Fruit fly (Drosophila melanogaster): ENCODE data around the gene CG4935.

The CG4935 gene

DNA sequence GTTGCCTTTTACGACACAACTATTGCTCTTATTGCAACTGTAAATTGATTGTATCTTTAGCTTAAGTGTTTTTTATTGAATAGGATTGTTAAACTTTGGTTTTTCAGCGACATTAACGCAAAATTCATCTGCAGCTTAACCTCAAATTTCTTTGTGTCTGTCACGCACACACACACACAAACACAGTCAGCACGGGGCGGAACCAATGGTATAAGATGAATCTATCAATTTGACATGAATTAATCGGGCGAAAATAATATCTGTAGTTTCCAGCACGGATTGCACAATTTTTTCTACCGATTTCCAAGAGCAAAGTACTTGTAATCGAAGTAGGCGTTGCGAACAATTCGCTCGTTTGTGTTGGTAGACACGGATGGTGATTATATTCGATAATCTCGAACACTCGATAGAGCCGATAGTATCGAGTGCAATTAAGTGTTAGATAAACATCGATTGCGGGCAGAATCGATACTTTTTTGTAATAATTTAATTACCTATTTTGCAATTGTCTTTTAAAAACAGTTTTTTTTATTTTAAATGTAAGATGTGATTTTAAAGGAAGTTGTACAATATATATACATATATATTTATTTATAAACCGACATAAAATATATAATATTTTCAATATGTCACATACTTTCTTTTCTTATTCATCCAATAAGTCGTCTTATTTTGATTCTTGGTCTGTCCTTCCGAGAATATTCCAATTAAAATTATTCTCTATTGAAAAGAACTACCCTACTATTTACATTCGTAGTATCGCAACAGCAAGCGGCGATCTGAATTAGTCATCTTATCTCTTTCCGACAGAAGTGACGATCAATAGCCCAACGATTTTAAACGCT lies 4.5 kb upstream of the CG4935 start, which contains the start of the genes PRL-1 and EndoGI (continued):
- TF ChIP-seq nmo (GFP tag; optimal IDR thresholded peaks at IDR 0.05) (peak; percentile 82), Hmx (GFP tag; optimal IDR thresholded peaks at IDR 0.05) (no peak), nerfin-1 (tag; optimal IDR thresholded peaks at IDR 0.05) (peak; percentile 66), CG1529 (GFP tag; optimal IDR thresholded peaks at IDR 0.05) (peak; percentile 4), CG10959 (GFP tag; IDR thresholded peaks at IDR 0.05) (no peak), CG1602 (GFP tag; optimal IDR thresholded peaks at IDR 0.05) (peak; percentile 64), ab (GFP tag; optimal IDR thresholded peaks at IDR 0.05) (no peak), CG1233 (GFP tag; optimal IDR thresholded peaks at IDR 0.05) (peak; percentile 66), Rfx (GFP tag; IDR thresholded peaks at IDR 0.05) (peak; percentile 76), Gug (GFP tag; IDR thresholded peaks at IDR 0.05) (no peak; the same call in 3 of the 4 replicates), CG30403 (GFP tag; optimal IDR thresholded peaks at IDR 0.05) (peak; percentile 71), Side (GFP tag; optimal IDR thresholded peaks at IDR 0.05) (no peak), CG15269 (tag; optimal IDR thresholded peaks at IDR 0.05) (peak; percentile 90), shn (GFP tag; optimal IDR thresholded peaks at IDR 0.05) (no peak), CG10147 (GFP tag; optimal IDR thresholded peaks at IDR 0.05) (peak; percentile 80), Fer1 (GFP tag; optimal IDR thresholded peaks at IDR 0.05) (peak; percentile 65), stwl (tag; optimal IDR thresholded peaks at IDR 0.05) (peak; percentile 96), CG3995 (GFP tag; optimal IDR thresholded peaks at IDR 0.05) (peak; percentile 72), CG12942 (GFP tag; optimal IDR thresholded peaks at IDR 0.05) (peak; percentile 51), Max (GFP tag; optimal IDR thresholded peaks at IDR 0.05) (peak; percentile 68), D19B (GFP tag; optimal IDR thresholded peaks at IDR 0.05) (no peak), hbn (GFP tag; IDR thresholded peaks at IDR 0.05; ENCODE audit: partially characterized antibody) (peak; percentile 98), fru (optimal IDR thresholded peaks at IDR 0.05) (no peak), CG11456 (GFP tag; IDR thresholded peaks at IDR 0.05) (no peak), her (GFP tag; optimal IDR thresholded peaks at IDR 0.05) (no peak), hb (GFP tag; IDR thresholded peaks at IDR 0.05; ENCODE audit: partially characterized antibody) (peak; percentile 100), CG6791 (GFP tag; IDR thresholded peaks at IDR 0.05; ENCODE audit: partially characterized antibody) (peak; percentile 100), jing (GFP tag; optimal IDR thresholded peaks at IDR 0.05) (no peak), CG30020 (tag; optimal IDR thresholded peaks at IDR 0.05) (peak; percentile 74), CG9609 (GFP tag; optimal IDR thresholded peaks at IDR 0.05) (peak; percentile 8), NfI (GFP tag; optimal IDR thresholded peaks at IDR 0.05) (peak; percentile 66), insv (GFP tag; optimal IDR thresholded peaks at IDR 0.05) (peak in 1 of 2 experiments; percentile 69), CG5953 (GFP tag; IDR thresholded peaks at IDR 0.05) (no peak), CG11696 (GFP tag; IDR thresholded peaks at IDR 0.05) (peak; percentile 77), mam (GFP tag; optimal IDR thresholded peaks at IDR 0.05) (peak; percentile 16), knrl (GFP tag; IDR thresholded peaks at IDR 0.05; ENCODE audit: partially characterized antibody) (peak; percentile 99), CG12236 (GFP tag; optimal IDR thresholded peaks at IDR 0.05) (no peak), pan (optimal IDR thresholded peaks at IDR 0.05) (no peak), pan (GFP tag; optimal IDR thresholded peaks at IDR 0.05 in 1 of 2, IDR thresholded peaks at IDR 0.05 in 1 of 2) (peak in 1 of 2 experiments; percentile 84), az2 (GFP tag; optimal IDR thresholded peaks at IDR 0.05) (peak; percentile 59), btn (GFP tag; optimal IDR thresholded peaks at IDR 0.05) (no peak), CG2875 (GFP tag; optimal IDR thresholded peaks at IDR 0.05) (peak; percentile 47), CG33213 (GFP tag; optimal IDR thresholded peaks at IDR 0.05) (peak; percentile 25), CG4617 (GFP tag; optimal IDR thresholded peaks at IDR 0.05; ENCODE audit: borderline replicate concordance) (peak; percentile 81), CG13424 (tag; optimal IDR thresholded peaks at IDR 0.05) (peak; percentile 85), gcm (GFP tag; optimal IDR thresholded peaks at IDR 0.05) (peak; percentile 85), ftz-f1 (GFP tag; optimal IDR thresholded peaks at IDR 0.05) (no peak), CG33557 (GFP tag; optimal IDR thresholded peaks at IDR 0.05) (peak; percentile 49), CG7357 (GFP tag; IDR thresholded peaks at IDR 0.05) (no peak)
